Worm (Caenorhabditis elegans) whole organism, late embryonic: ENCODE measurements around the gene T04A8.7.

Experiments
- C08G9.2 ChIP-seq: sonication (generic microtip); optimal IDR thresholded peaks from 2 replicates; lab custom pipeline; 2016; ENCODE audit warnings: mild to moderate bottlenecking, missing genetic modification characterization, moderate library complexity, missing compliant biosample characterization
- F13H6.1 ChIP-seq: sonication (generic microtip); optimal IDR thresholded peaks from 2 replicates; lab custom pipeline; 2016; ENCODE audit warnings: missing genetic modification characterization, missing compliant biosample characterization
- K02D7.2 ChIP-seq: sonication (generic microtip); optimal IDR thresholded peaks from 2 replicates; lab custom pipeline; 2017; ENCODE audit warnings: mild to moderate bottlenecking, missing genetic modification characterization, missing compliant biosample characterization
- K09A11.1 ChIP-seq: sonication (generic microtip); optimal IDR thresholded peaks from 2 replicates; lab custom pipeline; 2017; ENCODE audit warnings: antibody characterized with exemption, mild to moderate bottlenecking, missing genetic modification characterization, missing compliant biosample characterization; ENCODE audit not compliant: insufficient read depth
- T23F11.4 ChIP-seq: fragments of 200-800 bp; sonication (Bioruptor generic); optimal IDR thresholded peaks from 2 replicates; lab custom pipeline; 2018; ENCODE audit warnings: mild to moderate bottlenecking, missing genetic modification characterization, missing compliant biosample characterization
- Y22D7AL.16 ChIP-seq: sonication (generic microtip); optimal IDR thresholded peaks from 2 replicates; lab custom pipeline; 2016; ENCODE audit warnings: missing genetic modification characterization, missing compliant biosample characterization
- ahr-1 ChIP-seq: sonication (generic microtip); optimal IDR thresholded peaks from 2 replicates; lab custom pipeline; 2016; ENCODE audit warnings: missing genetic modification characterization, missing compliant biosample characterization
- ama-1 ChIP-seq: fragments of 150-350 bp; optimal IDR thresholded peaks from 2 replicates; lab custom pipeline; 2014
- ceh-14 ChIP-seq: sonication (generic microtip); optimal IDR thresholded peaks from 2 replicates; lab custom pipeline; 2016; ENCODE audit warnings: missing genotype, missing genetic modification characterization, missing compliant biosample characterization
- ceh-18 ChIP-seq: sonication (generic microtip); optimal IDR thresholded peaks from 2 replicates; lab custom pipeline; 2016; ENCODE audit warnings: missing genetic modification characterization, missing compliant biosample characterization
- ceh-19 ChIP-seq: fragments of 200-800 bp; sonication (Bioruptor generic); optimal IDR thresholded peaks from 2 replicates; lab custom pipeline; 2018; ENCODE audit warnings: mild to moderate bottlenecking, missing genetic modification characterization, missing compliant biosample characterization
- ceh-2 ChIP-seq: sonication (generic microtip); optimal IDR thresholded peaks from 2 replicates; lab custom pipeline; 2016; ENCODE audit warnings: missing genotype, missing genetic modification characterization, missing compliant biosample characterization
- ceh-22 ChIP-seq: sonication (generic microtip); optimal IDR thresholded peaks from 2 replicates; lab custom pipeline; 2017; ENCODE audit warnings: missing biosample characterization, missing genetic modification characterization
- ceh-30 ChIP-seq: fragments of 150-350 bp; optimal IDR thresholded peaks from 2 replicates; lab custom pipeline; 2014; ENCODE audit warnings: missing biosample characterization, missing genetic modification characterization
- ceh-31 ChIP-seq: sonication (generic microtip); optimal IDR thresholded peaks from 2 replicates; lab custom pipeline; 2016; ENCODE audit warnings: missing genetic modification characterization, missing compliant biosample characterization
- ceh-34 ChIP-seq: sonication (generic microtip); optimal IDR thresholded peaks from 2 replicates; lab custom pipeline; 2016; ENCODE audit warnings: mild to moderate bottlenecking, missing genetic modification characterization, missing compliant biosample characterization
- ceh-45 ChIP-seq: fragments of 200-800 bp; sonication (Bioruptor generic); IDR thresholded peaks from 2 replicates; pipeline ENCODE4 v1.3.6; 2022; ENCODE audit warnings: missing genetic modification reagents, missing genetic modification characterization, missing compliant biosample characterization
- ceh-48 ChIP-seq: sonication (generic microtip); optimal IDR thresholded peaks from 2 replicates; lab custom pipeline; 2016; ENCODE audit warnings: missing genetic modification characterization, inconsistent platforms, missing compliant biosample characterization
- ceh-6 ChIP-seq: fragments of 200-800 bp; sonication (Bioruptor generic); optimal IDR thresholded peaks from 2 replicates; lab custom pipeline; 2018; ENCODE audit warnings: mild to moderate bottlenecking, missing genetic modification characterization, missing compliant biosample characterization
- che-1 ChIP-seq: sonication (generic microtip); optimal IDR thresholded peaks from 2 replicates; lab custom pipeline; 2016; ENCODE audit warnings: mild to moderate bottlenecking, missing genetic modification characterization, missing compliant biosample characterization
- dmd-4 ChIP-seq: sonication (generic microtip); optimal IDR thresholded peaks from 2 replicates; lab custom pipeline; 2016; ENCODE audit warnings: borderline replicate concordance, missing genetic modification characterization, missing compliant biosample characterization
- dve-1 ChIP-seq: sonication (generic microtip); optimal IDR thresholded peaks from 2 replicates; lab custom pipeline; 2017; ENCODE audit warnings: antibody characterized with exemption, mild to moderate bottlenecking, missing genetic modification characterization, missing compliant biosample characterization
- elt-4 ChIP-seq: sonication (generic microtip); optimal IDR thresholded peaks from 2 replicates; lab custom pipeline; 2016; ENCODE audit warnings: missing genetic modification characterization, missing compliant biosample characterization
- ets-4 ChIP-seq: sonication (generic microtip); optimal IDR thresholded peaks from 2 replicates; lab custom pipeline; 2016; ENCODE audit warnings: missing genetic modification characterization, missing compliant biosample characterization
- eyg-1 ChIP-seq: sonication (generic microtip); optimal IDR thresholded peaks from 2 replicates; lab custom pipeline; 2016; ENCODE audit warnings: missing genotype, missing genetic modification characterization, missing compliant biosample characterization
- fkh-10 ChIP-seq: fragments of 150-350 bp; optimal IDR thresholded peaks from 2 replicates; lab custom pipeline; 2014; ENCODE audit warnings: missing biosample characterization, missing genetic modification reagents, missing genetic modification characterization
- fkh-6 ChIP-seq: sonication (generic microtip); optimal IDR thresholded peaks from 2 replicates; lab custom pipeline; 2016; ENCODE audit warnings: missing genetic modification characterization, missing compliant biosample characterization
- hlh-13 ChIP-seq: fragments of 200-800 bp; sonication (Bioruptor generic); optimal IDR thresholded peaks from 2 replicates; lab custom pipeline; 2018; ENCODE audit warnings: mild to moderate bottlenecking, missing genetic modification characterization, missing compliant biosample characterization
- hlh-15 ChIP-seq: sonication (generic microtip); optimal IDR thresholded peaks from 2 replicates; lab custom pipeline; 2016; ENCODE audit warnings: missing genetic modification characterization, missing compliant biosample characterization
- hlh-30 ChIP-seq: sonication (generic microtip); optimal IDR thresholded peaks from 2 replicates; lab custom pipeline; 2017; ENCODE audit warnings: antibody characterized with exemption, missing genetic modification characterization, missing compliant biosample characterization; ENCODE audit not compliant: insufficient read depth
- hlh-6 ChIP-seq: sonication (generic microtip); optimal IDR thresholded peaks from 2 replicates; lab custom pipeline; 2016; ENCODE audit warnings: missing genotype, missing genetic modification characterization, missing compliant biosample characterization
- lim-6 ChIP-seq: sonication (generic microtip); optimal IDR thresholded peaks from 2 replicates; lab custom pipeline; 2016; ENCODE audit warnings: missing genetic modification characterization, missing compliant biosample characterization
- lin-11 ChIP-seq: fragments of 200-800 bp; sonication (Bioruptor generic); optimal IDR thresholded peaks from 2 replicates; lab custom pipeline; 2018; ENCODE audit warnings: mild to moderate bottlenecking, missing genetic modification characterization, missing compliant biosample characterization
- madf-2 ChIP-seq: sonication (generic microtip); optimal IDR thresholded peaks from 2 replicates; lab custom pipeline; 2017; ENCODE audit warnings: missing genetic modification characterization, missing compliant biosample characterization
- mec-3 ChIP-seq: sonication (generic microtip); optimal IDR thresholded peaks from 2 replicates; lab custom pipeline; 2016; ENCODE audit warnings: borderline replicate concordance, missing genetic modification characterization, missing compliant biosample characterization
- nfya-1 ChIP-seq: sonication (generic microtip); optimal IDR thresholded peaks from 2 replicates; lab custom pipeline; 2017; ENCODE audit warnings: missing genetic modification characterization, mild to moderate bottlenecking, missing compliant biosample characterization, antibody characterized with exemption, moderate library complexity
- nhr-11 ChIP-seq: fragments of 150-350 bp; optimal IDR thresholded peaks from 2 replicates; lab custom pipeline; 2014; ENCODE audit warnings: missing biosample characterization, missing genetic modification characterization
- nhr-232 ChIP-seq: sonication (generic microtip); optimal IDR thresholded peaks from 2 replicates; lab custom pipeline; 2016; ENCODE audit warnings: missing genetic modification characterization, missing compliant biosample characterization
- npax-4 ChIP-seq: sonication (generic microtip); optimal IDR thresholded peaks from 2 replicates; lab custom pipeline; 2016; ENCODE audit warnings: missing genetic modification characterization, missing compliant biosample characterization
- pag-3 ChIP-seq: sonication (generic microtip); optimal IDR thresholded peaks from 2 replicates; lab custom pipeline; 2016; ENCODE audit warnings: missing compliant biosample characterization, missing genetic modification characterization, borderline replicate concordance
- pat-9 ChIP-seq: fragments of 200-800 bp; sonication (Bioruptor generic); optimal IDR thresholded peaks from 2 replicates; lab custom pipeline; 2018; ENCODE audit warnings: mild to moderate bottlenecking, missing genetic modification characterization, moderate library complexity, missing compliant biosample characterization
- pax-1 ChIP-seq: fragments of 150-350 bp; optimal IDR thresholded peaks from 2 replicates; lab custom pipeline; 2014; ENCODE audit warnings: missing biosample characterization, missing genetic modification characterization
- pha-2 ChIP-seq: sonication (generic microtip); optimal IDR thresholded peaks from 2 replicates; lab custom pipeline; 2017; ENCODE audit warnings: mild to moderate bottlenecking, missing genetic modification characterization, missing compliant biosample characterization
- pha-4 ChIP-seq: fragments of 150-350 bp; optimal IDR thresholded peaks from 2 replicates; lab custom pipeline; 2018; ENCODE audit warnings: missing biosample characterization, missing genetic modification reagents, missing genetic modification characterization
- pqm-1 ChIP-seq: sonication (generic microtip); optimal IDR thresholded peaks from 2 replicates; lab custom pipeline; 2016; ENCODE audit warnings: missing genetic modification characterization, missing compliant biosample characterization
- pros-1 ChIP-seq: fragments of 150-350 bp; optimal IDR thresholded peaks from 2 replicates; lab custom pipeline; 2014; ENCODE audit warnings: missing biosample characterization, missing genetic modification reagents, missing genetic modification characterization
- sox-2 ChIP-seq: fragments of 200-800 bp; sonication (Bioruptor generic); IDR thresholded peaks from 2 replicates; pipeline ENCODE4 v1.3.6; 2022; ENCODE audit warnings: missing genetic modification reagents, missing genetic modification characterization, missing compliant biosample characterization
- syd-9 ChIP-seq: sonication (generic microtip); optimal IDR thresholded peaks from 2 replicates; lab custom pipeline; 2016; ENCODE audit warnings: mild to moderate bottlenecking, missing genetic modification characterization, moderate library complexity, missing compliant biosample characterization
- tbx-2 ChIP-seq: sonication (generic microtip); optimal IDR thresholded peaks from 2 replicates; lab custom pipeline; 2016; ENCODE audit warnings: missing genetic modification characterization, missing compliant biosample characterization
- tbx-7 ChIP-seq: sonication (generic microtip); optimal IDR thresholded peaks from 2 replicates; lab custom pipeline; 2016; ENCODE audit warnings: missing genotype, missing genetic modification characterization, missing compliant biosample characterization
- unc-3 ChIP-seq, 2 experiments: fragments of 200-800 bp in 1 of 2; sonication (Bioruptor generic) in 1 of 2; sonication (generic microtip) in 1 of 2; conservative IDR thresholded peaks in 1 of 2; optimal IDR thresholded peaks in 1 of 2; 2 replicates each; pipeline versions ENCODE4 v1.3.6 to Lab custom; 2016 to 2022; ENCODE audit warnings: missing compliant biosample characterization in 2 of 2, missing genetic modification characterization in 2 of 2, missing genetic modification reagents in 1 of 2
- unc-55 ChIP-seq: sonication (generic microtip); optimal IDR thresholded peaks from 2 replicates; lab custom pipeline; 2017; ENCODE audit warnings: missing biosample characterization, missing genetic modification reagents, missing genetic modification characterization
- unc-86 ChIP-seq: sonication (generic microtip); optimal IDR thresholded peaks from 2 replicates; lab custom pipeline; 2016; ENCODE audit warnings: missing genetic modification characterization, missing compliant biosample characterization

T04A8.7 gene

DNA sequence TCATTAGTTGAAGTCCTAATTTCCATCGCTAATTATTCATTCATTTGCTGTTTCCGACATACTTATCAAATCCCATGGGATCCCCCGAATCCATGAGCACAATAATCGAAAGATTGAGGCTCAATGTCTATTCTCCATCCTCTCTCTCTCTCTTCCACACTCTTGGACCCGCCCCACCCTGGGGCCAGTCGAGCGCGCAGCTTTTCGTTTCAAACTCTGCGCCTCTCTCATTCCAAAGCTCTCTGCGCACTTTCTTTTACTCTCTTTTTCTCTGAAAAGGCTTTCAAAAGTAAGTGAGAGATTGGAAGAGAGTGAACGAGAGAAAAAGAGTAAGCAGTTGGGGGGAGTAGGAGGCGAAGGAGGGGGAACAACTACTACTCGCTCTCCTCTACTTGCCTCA lies 26.6 kb downstream of the T04A8.7 start, which contains the start of gene acy-1:
Gene acy-1, plus strand, starts transcription at position 346 of the 400 bp plus-strand sequence.
- TF ChIP-seq npax-4 (tag; lab: Kevin White, UChicago) (no peak), tbx-7 (no peak), ceh-2 (tag; lab: Kevin White, UChicago) (peak; percentile 38), ceh-34 (tag; lab: Kevin White, UChicago) (peak; percentile 79), lin-11 (tag; lab: Kevin White, UChicago) (no peak), pag-3 (tag; lab: Kevin White, UChicago) (no peak), elt-4 (no peak), ceh-48 (tag; lab: Kevin White, UChicago) (no peak), nhr-232 (tag; lab: Kevin White, UChicago) (no peak), fkh-6 (tag; lab: Kevin White, UChicago) (no peak), hlh-15 (tag; lab: Kevin White, UChicago) (no peak), F13H6.1 (tag; lab: Kevin White, UChicago) (no peak), dmd-4 (tag; lab: Kevin White, UChicago) (no peak), pat-9 (tag; lab: Kevin White, UChicago) (no peak), syd-9 (tag; lab: Kevin White, UChicago) (peak; percentile 1), che-1 (no peak), C08G9.2 (tag; lab: Kevin White, UChicago) (peak; percentile 65), madf-2 (tag; lab: Kevin White, UChicago) (no peak), ceh-14 (tag; lab: Kevin White, UChicago) (peak; percentile 77), hlh-6 (tag; lab: Kevin White, UChicago) (no peak), ets-4 (tag; lab: Kevin White, UChicago) (peak; percentile 50), eyg-1 (peak; percentile 0), ceh-19 (GFP tag; lab: Kevin White, UChicago) (peak; percentile 2), unc-55 (peak; percentile 90), hlh-30 (tag; lab: Kevin White, UChicago) (peak; percentile 38), dve-1 (peak; percentile 61), hlh-13 (GFP tag; lab: Kevin White, UChicago) (no peak), ceh-30 (tag; lab: Kevin White, UChicago) (no peak), ama-1 (no peak), ceh-18 (peak; percentile 89), Y22D7AL.16 (tag; lab: Kevin White, UChicago) (no peak), sox-2 (no peak), mec-3 (tag; lab: Kevin White, UChicago) (no peak), nhr-11 (tag; lab: Kevin White, UChicago) (no peak), pros-1 (tag; lab: Kevin White, UChicago) (no peak), pha-2 (tag; lab: Kevin White, UChicago) (no peak), unc-3 (GFP tag; conservative IDR thresholded peaks at IDR 0.05; lab: Robert Waterston, UW) (peak; percentile 57; the same call in 1 of the 2 replicates), unc-3 (tag; optimal IDR thresholded peaks at IDR 0.05; lab: Kevin White, UChicago) (peak; percentile 91), ceh-45 (GFP tag; lab: Robert Waterston, UW) (no peak), ceh-6 (GFP tag; lab: Kevin White, UChicago) (no peak), K02D7.2 (tag; lab: Kevin White, UChicago) (no peak), nfya-1 (tag; lab: Kevin White, UChicago) (peak; percentile 90), ahr-1 (tag; lab: Kevin White, UChicago) (no peak), pha-4 (tag; lab: Kevin White, UChicago) (no peak), T23F11.4 (GFP tag; lab: Kevin White, UChicago) (no peak), ceh-31 (tag; lab: Kevin White, UChicago) (peak; percentile 84), K09A11.1 (tag; lab: Kevin White, UChicago) (no peak), lim-6 (tag; lab: Kevin White, UChicago) (no peak), ceh-22 (tag; lab: Kevin White, UChicago) (no peak), unc-86 (tag; lab: Kevin White, UChicago) (no peak), pqm-1 (tag; lab: Kevin White, UChicago) (no peak), tbx-2 (tag; lab: Kevin White, UChicago) (peak; percentile 79), fkh-10 (GFP tag; lab: Kevin White, UChicago) (no peak), pax-1 (no peak)
